Worm (Caenorhabditis elegans) whole organism, L4 larva: ENCODE data around the gene EGAP2.1.

Experiments
- F10B5.3 ChIP-seq: sonication (generic microtip); optimal IDR thresholded peaks from 2 replicates; lab custom pipeline; 2016; ENCODE audit warnings: mild to moderate bottlenecking, missing genetic modification characterization, missing compliant biosample characterization
- F44E2.7 ChIP-seq: fragments of 200-800 bp; sonication (Bioruptor generic); IDR thresholded peaks from 2 replicates; pipeline ENCODE4 v2.1.2; 2022; ENCODE audit warnings: missing genetic modification characterization, missing compliant biosample characterization
- F49E8.2 ChIP-seq: sonication (generic microtip); optimal IDR thresholded peaks from 2 replicates; lab custom pipeline; 2016; ENCODE audit warnings: missing compliant biosample characterization, mild to moderate bottlenecking, missing genetic modification characterization, borderline replicate concordance
- R02D3.7 ChIP-seq: fragments of 150-350 bp; sonication (generic microtip); optimal IDR thresholded peaks from 3 replicates; lab custom pipeline; 2014; ENCODE audit warnings: missing biosample characterization, missing genetic modification characterization
- T20F7.1 ChIP-seq: fragments of 200-800 bp; sonication (Bioruptor generic); optimal IDR thresholded peaks from 2 replicates; lab custom pipeline; 2018; ENCODE audit warnings: mild to moderate bottlenecking, missing genetic modification characterization, missing compliant biosample characterization
- Y5F2A.4 ChIP-seq: fragments of 200-800 bp; sonication (Bioruptor generic); optimal IDR thresholded peaks from 2 replicates; lab custom pipeline; 2018; ENCODE audit warnings: mild to moderate bottlenecking, missing genetic modification characterization, missing compliant biosample characterization
- ZK337.2 ChIP-seq: fragments of 200-800 bp; sonication (Bioruptor generic); IDR thresholded peaks from 2 replicates; pipeline ENCODE4 v1.3.6; 2022; ENCODE audit warnings: missing genetic modification reagents, missing genetic modification characterization, missing compliant biosample characterization
- ZK546.5 ChIP-seq, 2 experiments: sonication (generic microtip); optimal IDR thresholded peaks; 2 replicates each; lab custom pipeline; 2017; ENCODE audit warnings: missing biosample characterization in 2 of 2, missing genetic modification characterization in 2 of 2
- attf-4 ChIP-seq: sonication (generic microtip); optimal IDR thresholded peaks from 3 replicates; lab custom pipeline; 2017; ENCODE audit warnings: missing biosample characterization, missing genetic modification characterization
- ceh-20 ChIP-seq: fragments of 200-800 bp; sonication (Bioruptor generic); IDR thresholded peaks from 2 replicates; pipeline ENCODE4 v1.3.6; 2022; ENCODE audit warnings: missing genetic modification reagents, missing genetic modification characterization, missing compliant biosample characterization
- ceh-28 ChIP-seq: fragments of 150-350 bp; optimal IDR thresholded peaks from 2 replicates; lab custom pipeline; 2014; ENCODE audit warnings: missing biosample characterization, missing genetic modification reagents, missing genetic modification characterization
- ceh-44 ChIP-seq: fragments of 200-800 bp; sonication (Bioruptor generic); IDR thresholded peaks from 2 replicates; pipeline ENCODE4 v1.3.6; 2022; ENCODE audit warnings: missing genetic modification reagents, missing genetic modification characterization, missing compliant biosample characterization
- ceh-62 ChIP-seq: sonication (generic microtip); optimal IDR thresholded peaks from 2 replicates; lab custom pipeline; 2017; ENCODE audit warnings: missing biosample characterization, missing genetic modification characterization
- cey-2 ChIP-seq: sonication (generic microtip); optimal IDR thresholded peaks from 3 replicates; lab custom pipeline; 2017; ENCODE audit warnings: missing genetic modification characterization, mild to moderate bottlenecking, missing compliant biosample characterization, antibody characterized with exemption, borderline replicate concordance; ENCODE audit not compliant: insufficient read depth
- ctbp-1 ChIP-seq: fragments of 200-800 bp; sonication (Bioruptor generic); IDR thresholded peaks from 2 replicates; pipeline ENCODE4 v1.3.6; 2022; ENCODE audit warnings: missing genetic modification reagents, missing genetic modification characterization, missing compliant biosample characterization
- daf-8 ChIP-seq: fragments of 200-800 bp; sonication (Bioruptor generic); IDR thresholded peaks from 2 replicates; pipeline ENCODE4 v1.3.6; 2022; ENCODE audit warnings: missing genetic modification characterization, missing compliant biosample characterization
- dmd-6 ChIP-seq: fragments of 200-800 bp; sonication (Bioruptor generic); IDR thresholded peaks from 2 replicates; pipeline ENCODE4 v1.3.6; 2022; ENCODE audit warnings: missing genetic modification reagents, missing genetic modification characterization, missing compliant biosample characterization
- dmd-9 ChIP-seq: fragments of 200-800 bp; sonication (Bioruptor generic); IDR thresholded peaks from 2 replicates; pipeline ENCODE4 v1.3.6; 2022; ENCODE audit warnings: missing genetic modification reagents, missing genetic modification characterization, missing compliant biosample characterization
- dpl-1 ChIP-seq: fragments of 150-350 bp; optimal IDR thresholded peaks from 2 replicates; lab custom pipeline; 2014; ENCODE audit warnings: missing biosample characterization, missing genetic modification reagents, missing genetic modification characterization
- dve-1 ChIP-seq: sonication (generic microtip); optimal IDR thresholded peaks from 2 replicates; lab custom pipeline; 2017; ENCODE audit warnings: antibody characterized with exemption, mild to moderate bottlenecking, missing genetic modification characterization, missing compliant biosample characterization; ENCODE audit not compliant: insufficient read depth
- egl-43 ChIP-seq: fragments of 200-800 bp; sonication (Bioruptor generic); IDR thresholded peaks from 2 replicates; pipeline ENCODE4 v1.3.6; 2022; ENCODE audit warnings: missing genetic modification reagents, missing genetic modification characterization, missing compliant biosample characterization
- fkh-10 ChIP-seq: fragments of 150-350 bp; optimal IDR thresholded peaks from 2 replicates; lab custom pipeline; 2014; ENCODE audit warnings: missing biosample characterization, missing genetic modification reagents, missing genetic modification characterization
- hlh-11 ChIP-seq: fragments of 200-800 bp; sonication (Bioruptor generic); optimal IDR thresholded peaks from 2 replicates; lab custom pipeline; 2018; ENCODE audit warnings: mild to moderate bottlenecking, missing genetic modification characterization, missing compliant biosample characterization
- hlh-30 ChIP-seq: sonication (generic microtip); optimal IDR thresholded peaks from 2 replicates; lab custom pipeline; 2017; ENCODE audit warnings: antibody characterized with exemption, mild to moderate bottlenecking, missing genetic modification characterization, missing compliant biosample characterization; ENCODE audit not compliant: insufficient read depth
- lin-1 ChIP-seq: fragments of 200-800 bp; sonication (Bioruptor generic); IDR thresholded peaks from 2 replicates; pipeline ENCODE4 v1.3.6; 2022; ENCODE audit warnings: missing genetic modification reagents, missing genetic modification characterization, missing compliant biosample characterization
- lin-13 ChIP-seq: fragments of 150-350 bp; optimal IDR thresholded peaks from 2 replicates; lab custom pipeline; 2014; ENCODE audit warnings: missing biosample characterization, missing genetic modification reagents, missing genetic modification characterization
- lir-3 ChIP-seq: sonication (generic microtip); optimal IDR thresholded peaks from 2 replicates; lab custom pipeline; 2016; ENCODE audit warnings: mild to moderate bottlenecking, missing genetic modification characterization, missing compliant biosample characterization
- madf-5 ChIP-seq, 2 experiments: fragments of 200-800 bp; sonication (Bioruptor generic); IDR thresholded peaks; 2 replicates each; pipeline ENCODE4 v1.3.6; 2022; ENCODE audit warnings: missing compliant biosample characterization in 2 of 2, missing genetic modification characterization in 2 of 2
- mdl-1 ChIP-seq, 2 experiments: fragments of 150-350 bp in 1 of 2; sonication (generic microtip) in 1 of 2; optimal IDR thresholded peaks; 2 replicates each; lab custom pipeline; 2014 to 2017; ENCODE audit warnings: missing biosample characterization in 2 of 2, missing genetic modification characterization in 2 of 2
- mdt-29 ChIP-seq: fragments of 200-800 bp; sonication (Bioruptor generic); IDR thresholded peaks from 2 replicates; pipeline ENCODE4 v1.3.6; 2022; ENCODE audit warnings: missing genetic modification reagents, missing genetic modification characterization, missing compliant biosample characterization
- mxl-2 ChIP-seq: fragments of 200-800 bp; sonication (Bioruptor generic); conservative IDR thresholded peaks from 2 replicates; pipeline ENCODE4 v1.3.6; 2022; ENCODE audit warnings: missing genetic modification reagents, missing genetic modification characterization, missing compliant biosample characterization
- nhr-10 ChIP-seq: fragments of 150-350 bp; optimal IDR thresholded peaks from 2 replicates; lab custom pipeline; 2014; ENCODE audit warnings: missing biosample characterization, missing genetic modification characterization
- nhr-237 ChIP-seq: sonication (generic microtip); optimal IDR thresholded peaks from 2 replicates; lab custom pipeline; 2017; ENCODE audit warnings: missing biosample characterization, missing genetic modification characterization
- nhr-28 ChIP-seq: fragments of 150-350 bp; optimal IDR thresholded peaks from 2 replicates; lab custom pipeline; 2014; ENCODE audit warnings: missing biosample characterization, missing genetic modification characterization
- nhr-77 ChIP-seq: fragments of 150-350 bp; optimal IDR thresholded peaks from 2 replicates; lab custom pipeline; 2014; ENCODE audit warnings: missing biosample characterization, missing genetic modification characterization
- pha-4 ChIP-seq, 2 experiments: fragments of 150-350 bp in 1 of 2; fragments of 200-800 bp in 1 of 2; sonication (Bioruptor generic) in 1 of 2; IDR thresholded peaks in 1 of 2; optimal IDR thresholded peaks in 1 of 2; 2 replicates each; pipeline versions ENCODE4 v1.3.6 to Lab custom; 2014 to 2022; ENCODE audit warnings: missing genetic modification characterization in 2 of 2, missing genetic modification reagents in 2 of 2, missing biosample characterization in 1 of 2, missing compliant biosample characterization in 1 of 2
- php-3 ChIP-seq: fragments of 200-800 bp; sonication (Bioruptor generic); IDR thresholded peaks from 2 replicates; pipeline ENCODE4 v1.3.6; 2022; ENCODE audit warnings: missing genetic modification reagents, missing genetic modification characterization, missing compliant biosample characterization
- sdz-12 ChIP-seq: fragments of 200-800 bp; sonication (Bioruptor generic); optimal IDR thresholded peaks from 2 replicates; lab custom pipeline; 2018; ENCODE audit warnings: mild to moderate bottlenecking, missing genetic modification characterization, missing compliant biosample characterization
- spr-1 ChIP-seq: sonication (generic microtip); optimal IDR thresholded peaks from 2 replicates; lab custom pipeline; 2016; ENCODE audit warnings: mild to moderate bottlenecking, missing genetic modification characterization, missing compliant biosample characterization
- tra-1 ChIP-seq: fragments of 200-800 bp; sonication (Bioruptor generic); IDR thresholded peaks from 2 replicates; pipeline ENCODE4 v1.3.6; 2022; ENCODE audit warnings: missing genetic modification reagents, missing genetic modification characterization, missing compliant biosample characterization
- unc-39 ChIP-seq: sonication (generic microtip); optimal IDR thresholded peaks from 2 replicates; lab custom pipeline; 2017; ENCODE audit warnings: missing biosample characterization, missing genetic modification characterization
- unc-62 ChIP-seq, 3 experiments: fragments of 150-350 bp in 1 of 3; sonication (generic microtip); optimal IDR thresholded peaks in 2 of 3; peaks in 1 of 3; 1 replicate in 1 of 3; 2 replicates in 2 of 3; lab custom pipeline; 2014 to 2017; ENCODE audit warnings: missing biosample characterization in 3 of 3, missing genetic modification characterization in 3 of 3, missing genetic modification reagents in 3 of 3, missing genotype in 1 of 3
- zag-1 ChIP-seq: fragments of 150-350 bp; optimal IDR thresholded peaks from 2 replicates; lab custom pipeline; 2014; ENCODE audit warnings: missing biosample characterization, missing genetic modification characterization
- zfp-2 ChIP-seq: sonication (generic microtip); optimal IDR thresholded peaks from 2 replicates; lab custom pipeline; 2016; ENCODE audit warnings: mild to moderate bottlenecking, missing genetic modification characterization, missing compliant biosample characterization
- zip-11 ChIP-seq: fragments of 200-800 bp; sonication (Bioruptor generic); IDR thresholded peaks from 2 replicates; pipeline ENCODE4 v1.3.6; 2022; ENCODE audit warnings: missing genetic modification characterization, missing compliant biosample characterization

Gene EGAP2.1

DNA sequence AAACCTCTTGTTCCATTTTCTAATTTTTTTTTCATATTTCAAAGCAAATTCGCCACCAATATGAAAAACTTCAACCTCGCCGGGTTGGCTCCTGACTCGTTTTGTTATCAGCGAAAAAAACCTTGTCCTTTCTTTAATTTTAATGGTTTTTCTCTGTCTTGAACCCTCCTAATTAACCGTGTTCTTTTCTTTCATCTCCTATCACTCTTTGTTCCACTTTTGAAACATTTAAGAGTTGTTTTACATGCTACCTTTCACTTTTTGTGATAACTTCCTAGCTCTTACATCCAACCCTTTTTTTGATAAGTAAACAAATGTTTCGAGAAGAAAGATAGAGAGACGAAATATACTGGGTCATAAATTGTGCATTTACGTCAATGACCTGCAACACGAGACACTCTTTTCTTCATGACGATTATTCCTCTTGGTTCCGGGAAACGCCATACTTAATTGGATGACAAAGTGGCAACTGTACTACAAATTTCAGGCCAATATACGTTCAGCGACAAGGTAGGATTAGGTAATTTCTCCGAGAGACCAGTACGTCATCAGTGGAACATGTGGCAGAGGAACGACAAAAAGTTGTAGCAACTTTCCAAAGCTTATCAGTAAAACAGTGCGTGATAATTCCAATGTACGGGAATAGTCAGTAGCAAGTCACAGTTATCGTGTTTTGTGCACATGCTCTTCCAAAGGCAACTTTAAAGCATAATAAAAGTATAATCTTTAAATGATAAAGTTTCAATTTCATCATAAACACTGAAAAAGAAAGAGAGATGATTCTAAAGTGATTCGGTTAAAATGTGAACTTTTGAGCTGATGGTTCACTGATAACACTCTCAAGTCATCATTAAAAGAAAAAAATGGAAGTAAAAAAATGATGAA, 46.3 kb upstream of the EGAP2.1 start (continued):
- TF ChIP-seq tra-1 (GFP tag; lab: Robert Waterston, UW) (peak; percentile 79), T20F7.1 (peak; percentile 5), php-3 (GFP tag; lab: Robert Waterston, UW) (peak; percentile 92)
- TF ChIP-seq, all 104 proteins: peak for 19

DNA sequence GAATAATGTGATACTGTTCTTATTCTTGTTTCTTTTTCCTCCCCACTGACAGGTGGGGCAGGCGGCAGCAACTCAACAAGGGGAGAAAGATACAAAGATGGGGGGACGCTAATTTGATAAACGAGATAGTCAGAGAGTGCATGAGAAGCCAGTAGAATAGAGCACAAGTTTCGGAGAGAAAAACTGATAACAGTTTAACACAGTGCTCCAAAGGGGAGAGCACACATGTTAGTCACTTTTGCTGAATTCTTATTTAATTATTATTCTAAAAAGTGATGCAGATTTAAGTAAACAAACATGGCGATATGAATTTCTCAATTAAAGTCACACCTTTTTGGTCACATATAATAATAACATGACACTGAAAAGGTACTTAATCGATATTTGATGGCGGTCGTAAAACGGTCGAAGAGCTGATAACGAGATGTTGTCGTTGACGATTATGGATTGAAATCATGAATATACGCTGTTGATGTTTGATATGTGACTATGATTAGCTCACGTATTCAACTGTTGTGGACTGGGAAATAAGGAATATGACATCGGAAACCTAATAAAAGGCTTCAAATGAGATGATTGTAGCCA, 45.2 kb upstream of the EGAP2.1 start:
- TF ChIP-seq dpl-1 (GFP tag; lab: Kevin White, UChicago) (no peak), dve-1 (tag; lab: Kevin White, UChicago) (peak; percentile 76), ceh-28 (no peak), lin-13 (GFP tag; lab: Kevin White, UChicago) (no peak), ZK337.2 (GFP tag; lab: Robert Waterston, UW) (no peak), ceh-62 (tag; lab: Kevin White, UChicago) (no peak), spr-1 (tag; lab: Kevin White, UChicago) (no peak), nhr-237 (tag; lab: Kevin White, UChicago) (no peak), ctbp-1 (GFP tag; lab: Robert Waterston, UW) (no peak), nhr-28 (tag; lab: Kevin White, UChicago) (peak; percentile 79), unc-39 (tag; lab: Kevin White, UChicago) (no peak), zfp-2 (tag; lab: Kevin White, UChicago) (no peak), Y5F2A.4 (GFP tag; lab: Kevin White, UChicago) (no peak), tra-1 (GFP tag; lab: Robert Waterston, UW) (peak; percentile 35; the same call in 1 of the 2 replicates), lir-3 (tag; lab: Kevin White, UChicago) (no peak), nhr-10 (tag; lab: Kevin White, UChicago) (peak; percentile 39), dmd-9 (GFP tag; lab: Robert Waterston, UW) (no peak), nhr-77 (peak; percentile 57), mdl-1 (tag; optimal IDR thresholded peaks at IDR 0.05; lab: Kevin White, UChicago) (peak in 1 of 2 experiments; percentile 39), cey-2 (tag; lab: Kevin White, UChicago) (no peak), daf-8 (GFP tag; lab: Robert Waterston, UW) (no peak), hlh-11 (tag; lab: Kevin White, UChicago) (peak; percentile 78), ZK546.5 (tag; optimal IDR thresholded peaks at IDR 0.05; lab: Kevin White, UChicago) (no peak), sdz-12 (GFP tag; lab: Kevin White, UChicago) (no peak), mxl-2 (no peak), unc-62 (GFP tag; optimal IDR thresholded peaks at IDR 0.05 in 1 of 2; lab: Kevin White, UChicago) (peak in 1 of 2 experiments; percentile 1), unc-62 (tag; optimal IDR thresholded peaks at IDR 0.05; lab: Kevin White, UChicago) (no peak), fkh-10 (GFP tag; lab: Kevin White, UChicago) (no peak), hlh-30 (tag; lab: Kevin White, UChicago) (peak; percentile 35), zag-1 (tag; lab: Kevin White, UChicago) (no peak), dmd-6 (peak; percentile 68), madf-5 (GFP tag; IDR thresholded peaks at IDR 0.05; lab: Robert Waterston, UW) (no peak), php-3 (GFP tag; lab: Robert Waterston, UW) (peak; percentile 100), pha-4 (GFP tag; IDR thresholded peaks at IDR 0.05; lab: Robert Waterston, UW) (peak; percentile 43; the same call in 1 of the 2 replicates), pha-4 (tag; optimal IDR thresholded peaks at IDR 0.05; lab: Kevin White, UChicago) (no peak), ceh-20 (GFP tag; lab: Robert Waterston, UW) (no peak), attf-4 (tag; lab: Kevin White, UChicago) (no peak), zip-11 (GFP tag; lab: Robert Waterston, UW) (no peak), F10B5.3 (tag; lab: Kevin White, UChicago) (no peak), egl-43 (GFP tag; lab: Robert Waterston, UW) (no peak), R02D3.7 (no peak), lin-1 (GFP tag; lab: Robert Waterston, UW) (no peak), F44E2.7 (no peak), F49E8.2 (tag; lab: Kevin White, UChicago) (no peak), ceh-44 (GFP tag; lab: Robert Waterston, UW) (no peak), mdt-29 (GFP tag; lab: Robert Waterston, UW) (no peak)
